Fruit fly (Drosophila melanogaster) whole organism, embryonic: Measurements from ENCODE around the gene CG3448.

ENCODE experiments used
- CG10565 ChIP-seq: fragments of 200-800 bp; sonication (Bioruptor generic); optimal IDR thresholded peaks from 3 replicates; lab custom pipeline; 2016; ENCODE audit warnings: missing biosample characterization, mild to moderate bottlenecking, missing genetic modification characterization
- CG10654 ChIP-seq: fragments of 200-800 bp; sonication (Bioruptor generic); optimal IDR thresholded peaks from 2 replicates; lab custom pipeline; 2016; ENCODE audit warnings: missing biosample characterization, missing genetic modification characterization
- CG11398 ChIP-seq: fragments of 200-800 bp; sonication (Bioruptor generic); optimal IDR thresholded peaks from 2 replicates; lab custom pipeline; 2016; ENCODE audit warnings: missing biosample characterization, missing genetic modification characterization
- CG11723 ChIP-seq: fragments of 200-800 bp; sonication (Bioruptor generic); optimal IDR thresholded peaks from 2 replicates; lab custom pipeline; 2017; ENCODE audit warnings: missing biosample characterization, mild to moderate bottlenecking, missing genetic modification characterization
- CG12155 ChIP-seq: fragments of 200-800 bp; sonication (Bioruptor generic); optimal IDR thresholded peaks from 3 replicates; lab custom pipeline; 2016; ENCODE audit warnings: missing biosample characterization, missing genetic modification characterization
- CG12236 ChIP-seq: fragments of 200-800 bp; sonication (Bioruptor generic); optimal IDR thresholded peaks from 2 replicates; lab custom pipeline; 2016; ENCODE audit warnings: missing biosample characterization, missing genetic modification characterization
- CG13296 ChIP-seq: fragments of 200-800 bp; sonication (Bioruptor generic); optimal IDR thresholded peaks from 3 replicates; lab custom pipeline; 2018; ENCODE audit warnings: missing biosample characterization, mild to moderate bottlenecking, missing genetic modification characterization
- CG14667 ChIP-seq: fragments of 200-800 bp; sonication (Bioruptor generic); IDR thresholded peaks from 2 replicates; pipeline ENCODE4 v1.3.6; 2022; ENCODE audit warnings: missing biosample characterization, missing genetic modification characterization
- CG1529 ChIP-seq: fragments of 200-800 bp; sonication (Bioruptor generic); optimal IDR thresholded peaks from 3 replicates; lab custom pipeline; 2018; ENCODE audit warnings: missing biosample characterization, missing genetic modification characterization
- CG15696 ChIP-seq: fragments of 200-800 bp; sonication (Bioruptor generic); optimal IDR thresholded peaks from 2 replicates; lab custom pipeline; 2019; ENCODE audit warnings: missing biosample characterization, mild to moderate bottlenecking, missing genetic modification characterization, moderate library complexity
- CG17912 ChIP-seq: fragments of 200-800 bp; sonication (Bioruptor generic); optimal IDR thresholded peaks from 2 replicates; lab custom pipeline; 2018; ENCODE audit warnings: missing biosample characterization, mild to moderate bottlenecking, missing genetic modification characterization
- CG18262 ChIP-seq: fragments of 200-800 bp; optimal IDR thresholded peaks from 3 replicates; lab custom pipeline; 2019; ENCODE audit warnings: missing biosample characterization, mild to moderate bottlenecking, missing genetic modification characterization, moderate library complexity
- CG1832 ChIP-seq: fragments of 200-800 bp; sonication (Bioruptor generic); optimal IDR thresholded peaks from 2 replicates; lab custom pipeline; 2017; ENCODE audit warnings: missing biosample characterization, mild to moderate bottlenecking, missing genetic modification characterization, inconsistent platforms
- CG2889 ChIP-seq: fragments of 200-800 bp; sonication (Bioruptor generic); IDR thresholded peaks from 3 replicates; pipeline ENCODE4 v1.3.6; 2022; ENCODE audit warnings: missing biosample characterization, missing genetic modification characterization
- CG30431 ChIP-seq: fragments of 200-800 bp; sonication (Bioruptor generic); optimal IDR thresholded peaks from 2 replicates; lab custom pipeline; 2017; ENCODE audit warnings: missing biosample characterization, missing genetic modification characterization
- CG3065 ChIP-seq: fragments of 200-800 bp; sonication (Bioruptor generic); optimal IDR thresholded peaks from 2 replicates; lab custom pipeline; 2016; ENCODE audit warnings: missing biosample characterization, missing genetic modification characterization
- CG3838 ChIP-seq: fragments of 200-800 bp; sonication (Bioruptor generic); optimal IDR thresholded peaks from 3 replicates; lab custom pipeline; 2016; ENCODE audit warnings: missing biosample characterization, missing genetic modification characterization
- CG4328 ChIP-seq: fragments of 200-800 bp; sonication (Bioruptor generic); optimal IDR thresholded peaks from 3 replicates; lab custom pipeline; 2017; ENCODE audit warnings: missing biosample characterization, missing genetic modification reagents, missing genetic modification characterization
- CG6654 ChIP-seq: fragments of 200-800 bp; sonication (Bioruptor generic); optimal IDR thresholded peaks from 2 replicates; lab custom pipeline; 2017; ENCODE audit warnings: missing biosample characterization, mild to moderate bottlenecking, missing genetic modification characterization
- CG6689 ChIP-seq: fragments of 200-800 bp; sonication (Bioruptor generic); IDR thresholded peaks from 2 replicates; pipeline ENCODE4 v1.3.6; 2022; ENCODE audit warnings: missing biosample characterization, missing genetic modification characterization
- CG7745 ChIP-seq: fragments of 200-800 bp; sonication (Bioruptor generic); optimal IDR thresholded peaks from 2 replicates; lab custom pipeline; 2018; ENCODE audit warnings: missing biosample characterization, mild to moderate bottlenecking, missing genetic modification characterization, moderate library complexity
- Deaf1 ChIP-seq: fragments of 200-800 bp; optimal IDR thresholded peaks from 3 replicates; lab custom pipeline; 2019; ENCODE audit warnings: missing biosample characterization, mild to moderate bottlenecking, missing genetic modification characterization, moderate library complexity
- Dip3 ChIP-seq: fragments of 200-800 bp; sonication (Bioruptor generic); optimal IDR thresholded peaks from 3 replicates; lab custom pipeline; 2016; ENCODE audit warnings: missing biosample characterization, missing genetic modification characterization
- Dp ChIP-seq: fragments of 200-800 bp; sonication (Bioruptor generic); optimal IDR thresholded peaks from 2 replicates; lab custom pipeline; 2018; ENCODE audit warnings: missing biosample characterization, mild to moderate bottlenecking, missing genetic modification characterization, moderate library complexity
- E2f2 ChIP-seq: fragments of 200-800 bp; sonication (Bioruptor generic); IDR thresholded peaks from 2 replicates; pipeline ENCODE4 v1.3.6; 2022; ENCODE audit warnings: missing biosample characterization, missing genetic modification characterization
- ERR ChIP-seq: fragments of 200-800 bp; sonication (Bioruptor generic); optimal IDR thresholded peaks from 2 replicates; lab custom pipeline; 2016; ENCODE audit warnings: missing biosample characterization, missing genetic modification characterization
- Ets65A ChIP-seq: fragments of 200-800 bp; sonication (Bioruptor generic); peaks from one replicate; lab custom pipeline; 2016; ENCODE audit warnings: missing biosample characterization, missing genetic modification characterization
- Fer3 ChIP-seq: fragments of 200-800 bp; sonication (Bioruptor generic); optimal IDR thresholded peaks from 2 replicates; lab custom pipeline; 2018; ENCODE audit warnings: missing biosample characterization, mild to moderate bottlenecking, missing genetic modification characterization, moderate library complexity
- HLHmδ ChIP-seq: fragments of 200-800 bp; sonication (Bioruptor generic); optimal IDR thresholded peaks from 2 replicates; lab custom pipeline; 2018; ENCODE audit warnings: missing biosample characterization, mild to moderate bottlenecking, missing genetic modification characterization, moderate library complexity
- HmgD ChIP-seq: fragments of 200-800 bp; sonication (Bioruptor generic); optimal IDR thresholded peaks from 3 replicates; lab custom pipeline; 2016; ENCODE audit warnings: missing biosample characterization, missing genetic modification characterization
- Hr51 ChIP-seq, 2 experiments: fragments of 200-800 bp; sonication (Bioruptor generic); optimal IDR thresholded peaks; 2 replicates in 1 of 2; 3 replicates in 1 of 2; lab custom pipeline; 2016 to 2018; ENCODE audit warnings: missing biosample characterization in 2 of 2, missing genetic modification characterization in 2 of 2, mild to moderate bottlenecking in 1 of 2, moderate library complexity in 1 of 2
- MBD-R2 ChIP-seq: fragments of 200-800 bp; sonication (Bioruptor generic); IDR thresholded peaks from 2 replicates; pipeline ENCODE4 v1.3.6; 2022; ENCODE audit warnings: missing biosample characterization, missing genetic modification characterization
- NK7.1 ChIP-seq: fragments of 200-800 bp; sonication (Bioruptor generic); optimal IDR thresholded peaks from 3 replicates; lab custom pipeline; 2016; ENCODE audit warnings: missing biosample characterization, missing genetic modification characterization
- Opbp ChIP-seq: fragments of 200-800 bp; sonication (Bioruptor generic); IDR thresholded peaks from 3 replicates; pipeline ENCODE4 v1.3.6; 2022; ENCODE audit warnings: missing biosample characterization, missing genetic modification characterization; ENCODE audit not compliant: partially characterized antibody
- Sin3A ChIP-seq: fragments of >200 bp; optimal IDR thresholded peaks from 2 replicates; lab custom pipeline; 2018
- bowl ChIP-seq: fragments of 200-800 bp; sonication (Bioruptor generic); IDR thresholded peaks from 2 replicates; pipeline ENCODE4 v1.3.6; 2022; ENCODE audit warnings: missing biosample characterization, missing genetic modification characterization
- da ChIP-seq: fragments of 200-800 bp; sonication (Bioruptor generic); optimal IDR thresholded peaks from 2 replicates; lab custom pipeline; 2016; ENCODE audit warnings: missing biosample characterization, missing genetic modification characterization
- fu2 ChIP-seq: fragments of 200-800 bp; sonication (Bioruptor generic); optimal IDR thresholded peaks from 2 replicates; lab custom pipeline; 2016; ENCODE audit warnings: missing biosample characterization, missing genetic modification characterization
- gce ChIP-seq: fragments of 200-800 bp; sonication (Bioruptor generic); IDR thresholded peaks from 3 replicates; pipeline ENCODE4 v1.3.6; 2022; ENCODE audit warnings: missing biosample characterization, missing genetic modification characterization
- grn ChIP-seq: fragments of 200-800 bp; sonication (Bioruptor generic); optimal IDR thresholded peaks from 3 replicates; lab custom pipeline; 2017; ENCODE audit warnings: missing biosample characterization, missing genetic modification characterization
- lab ChIP-seq: fragments of 200-800 bp; sonication (Bioruptor generic); optimal IDR thresholded peaks from 3 replicates; lab custom pipeline; 2017; ENCODE audit warnings: missing biosample characterization, missing genetic modification characterization, mild to moderate bottlenecking, moderate library complexity, missing genetic modification reagents
- nerfin-2 ChIP-seq: fragments of 200-800 bp; sonication (Bioruptor generic); IDR thresholded peaks from 2 replicates; pipeline ENCODE4 v1.3.6; 2022; ENCODE audit warnings: missing biosample characterization, missing genetic modification characterization; ENCODE audit not compliant: partially characterized antibody
- org-1 ChIP-seq: fragments of 200-800 bp; sonication (Bioruptor generic); optimal IDR thresholded peaks from 2 replicates; lab custom pipeline; 2017; ENCODE audit warnings: missing biosample characterization, missing genetic modification characterization
- pros ChIP-seq: fragments of 200-800 bp; sonication (Bioruptor generic); optimal IDR thresholded peaks from 3 replicates; lab custom pipeline; 2019; ENCODE audit warnings: missing biosample characterization, mild to moderate bottlenecking, missing genetic modification characterization, moderate library complexity
- run ChIP-seq: fragments of 200-800 bp; sonication (Bioruptor generic); optimal IDR thresholded peaks from 3 replicates; lab custom pipeline; 2018; ENCODE audit warnings: missing biosample characterization, mild to moderate bottlenecking, missing genetic modification characterization
- scrt ChIP-seq: fragments of 200-800 bp; sonication (Bioruptor generic); optimal IDR thresholded peaks from 2 replicates; lab custom pipeline; 2018; ENCODE audit warnings: missing biosample characterization, mild to moderate bottlenecking, missing genetic modification characterization, moderate library complexity
- slou ChIP-seq: fragments of 200-800 bp; sonication (Bioruptor generic); optimal IDR thresholded peaks from 3 replicates; lab custom pipeline; 2016; ENCODE audit warnings: missing biosample characterization, missing genetic modification characterization
- tna ChIP-seq: fragments of 200-800 bp; sonication (Bioruptor generic); IDR thresholded peaks from 2 replicates; pipeline ENCODE4 v1.3.6; 2022; ENCODE audit warnings: missing biosample characterization, missing genetic modification characterization; ENCODE audit not compliant: partially characterized antibody
- twi ChIP-seq: fragments of 200-800 bp; optimal IDR thresholded peaks from 2 replicates; lab custom pipeline; 2019; ENCODE audit warnings: missing biosample characterization, mild to moderate bottlenecking, missing genetic modification characterization, moderate library complexity
- yki ChIP-seq: fragments of >200 bp; optimal IDR thresholded peaks from 3 replicates; lab custom pipeline; 2018
- z ChIP-seq: fragments of 200-800 bp; sonication (Bioruptor generic); IDR thresholded peaks from 3 replicates; pipeline ENCODE4 v1.3.6; 2022; ENCODE audit warnings: missing biosample characterization, missing genetic modification characterization

CG3448 gene

DNA sequence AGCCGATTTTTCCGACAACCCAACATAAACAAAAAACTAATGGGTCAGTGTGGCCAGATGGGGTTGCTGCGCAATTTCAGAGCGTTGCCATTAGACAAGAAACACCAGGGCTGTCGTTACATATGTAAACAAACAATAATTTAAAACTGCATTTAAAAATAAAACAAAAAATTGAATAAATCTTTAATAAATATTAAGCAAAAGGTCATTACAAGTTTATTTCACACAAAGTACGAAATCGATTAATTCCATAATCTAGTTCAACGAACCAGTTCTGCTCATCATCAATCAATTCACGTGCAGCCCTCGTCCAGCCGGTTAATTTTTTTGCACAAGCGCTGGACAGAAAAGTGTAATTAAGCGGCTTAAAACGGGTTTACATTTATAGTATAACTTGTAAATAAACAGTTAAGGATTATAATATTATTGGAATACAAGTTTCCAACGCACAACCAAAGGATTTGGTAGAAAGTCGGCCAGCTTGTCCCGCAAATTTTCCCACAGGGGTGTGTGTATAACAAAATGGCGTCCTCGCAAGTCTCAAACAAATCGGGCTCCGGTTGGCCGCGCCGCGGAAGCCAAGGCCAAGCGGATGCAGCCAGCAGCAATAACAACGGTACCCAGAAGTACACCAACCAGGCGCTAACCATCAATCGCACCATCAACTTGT is 40.5 kb downstream of the CG3448 start, which contains the start of the genes CG4022 and Cpsf5 (continued):
- TF ChIP-seq Sin3A (peak; percentile 77), CG3838 (GFP tag; lab: Kevin White, UChicago) (peak; percentile 74), org-1 (GFP tag; lab: Kevin White, UChicago) (peak; percentile 45), CG1832 (no peak), fu2 (GFP tag; lab: Kevin White, UChicago) (no peak), nerfin-2 (no peak), CG4328 (GFP tag; lab: Kevin White, UChicago) (peak; percentile 78), CG10654 (GFP tag; lab: Kevin White, UChicago) (peak; percentile 80), tna (GFP tag; lab: Robert Waterston, UW) (no peak), NK7.1 (no peak), Dip3 (GFP tag; lab: Kevin White, UChicago) (peak; percentile 53), CG18262 (tag; lab: Kevin White, UChicago) (peak; percentile 84), CG12155 (GFP tag; lab: Kevin White, UChicago) (peak; percentile 82), Opbp (GFP tag; lab: Robert Waterston, UW) (no peak), CG6689 (GFP tag; lab: Robert Waterston, UW) (peak; percentile 79), Hr51 (GFP tag; optimal IDR thresholded peaks at IDR 0.05; lab: Kevin White, UChicago) (peak; percentile 46 to 83), Dp (GFP tag; lab: Kevin White, UChicago) (peak; percentile 28), E2f2 (peak; percentile 70), yki (lab: Kevin White, UChicago) (no peak), CG15696 (peak; percentile 85), CG7745 (tag; lab: Kevin White, UChicago) (peak; percentile 99), CG13296 (peak; percentile 72), slou (peak; percentile 51), MBD-R2 (GFP tag; lab: Robert Waterston, UW) (peak; percentile 84), grn (GFP tag; lab: Kevin White, UChicago) (peak; percentile 35), twi (peak; percentile 83), Fer3 (tag; lab: Kevin White, UChicago) (peak; percentile 78), CG11398 (no peak), CG6654 (GFP tag; lab: Kevin White, UChicago) (no peak), CG12236 (GFP tag; lab: Kevin White, UChicago) (no peak), bowl (0 out of 2 replicates have a peak, but pooled peaks have one; percentile 13), CG30431 (GFP tag; lab: Kevin White, UChicago) (peak; percentile 52), z (GFP tag; lab: Robert Waterston, UW) (no peak), Deaf1 (tag; lab: Kevin White, UChicago) (peak; percentile 60), run (tag; lab: Kevin White, UChicago) (peak; percentile 54), CG17912 (peak; percentile 56), CG2889 (GFP tag; lab: Robert Waterston, UW) (peak; percentile 77), pros (no peak), Ets65A (peak; percentile 90), gce (GFP tag; lab: Robert Waterston, UW) (peak; percentile 80; the same call in 1 of the 3 replicates), CG10565 (no peak), scrt (GFP tag; lab: Kevin White, UChicago) (peak; percentile 66), lab (GFP tag; lab: Kevin White, UChicago) (peak; percentile 88), CG11723 (GFP tag; lab: Kevin White, UChicago) (peak; percentile 52), CG14667 (GFP tag; lab: Robert Waterston, UW) (peak; percentile 68), CG1529 (GFP tag; lab: Kevin White, UChicago) (peak; percentile 76), CG3065 (GFP tag; lab: Kevin White, UChicago) (peak; percentile 46), HmgD (GFP tag; lab: Kevin White, UChicago) (no peak), da (peak; percentile 21), HLHmδ (no peak), ERR (GFP tag; lab: Kevin White, UChicago) (no peak)
